Worm (Caenorhabditis elegans) whole organism, L4 larva: ENCODE results near the gene Y73B6BL.22.

Experiments
- jun-1 ChIP-seq: fragments of 150-350 bp; optimal IDR thresholded peaks from 2 replicates; lab custom pipeline; 2014; ENCODE audit warnings: missing biosample characterization, missing genetic modification reagents, missing genetic modification characterization
- nhr-237 ChIP-seq: sonication (generic microtip); optimal IDR thresholded peaks from 2 replicates; lab custom pipeline; 2017; ENCODE audit warnings: missing biosample characterization, missing genetic modification characterization
- snpc-4 ChIP-seq: fragments of 150-350 bp; optimal IDR thresholded peaks from 2 replicates; lab custom pipeline; 2014; ENCODE audit warnings: missing biosample characterization, missing genetic modification characterization
- tag-97 ChIP-seq: fragments of 200-800 bp; sonication (Bioruptor generic); IDR thresholded peaks from 2 replicates; pipeline ENCODE4 v1.3.6; 2022; ENCODE audit warnings: missing genetic modification characterization, missing compliant biosample characterization
- tra-1 ChIP-seq: fragments of 200-800 bp; sonication (Bioruptor generic); IDR thresholded peaks from 2 replicates; pipeline ENCODE4 v1.3.6; 2022; ENCODE audit warnings: missing genetic modification reagents, missing genetic modification characterization, missing compliant biosample characterization
- unc-62 ChIP-seq, 3 experiments: fragments of 150-350 bp in 1 of 3; sonication (generic microtip); optimal IDR thresholded peaks in 2 of 3; peaks in 1 of 3; 1 replicate in 1 of 3; 2 replicates in 2 of 3; lab custom pipeline; 2014 to 2017; ENCODE audit warnings: missing biosample characterization in 3 of 3, missing genetic modification characterization in 3 of 3, missing genetic modification reagents in 3 of 3, missing genotype in 1 of 3
- ztf-7 ChIP-seq: fragments of 150-350 bp; optimal IDR thresholded peaks from 2 replicates; lab custom pipeline; 2014; ENCODE audit warnings: missing biosample characterization, missing genetic modification characterization

- TF ChIP-seq nhr-237, result no peak
- no peak for TF ChIP-seq tag-97 (GFP tag; lab: Robert Waterston, UW)
- TF ChIP-seq snpc-4 (tag; lab: Kevin White, UChicago), result no peak
- TF ChIP-seq unc-62 (GFP tag; optimal IDR thresholded peaks at IDR 0.05 in 1 of 2; lab: Kevin White, UChicago), result no peak
- no peak for TF ChIP-seq unc-62 (tag; optimal IDR thresholded peaks at IDR 0.05; lab: Kevin White, UChicago)
- TF ChIP-seq ztf-7 (tag; lab: Kevin White, UChicago), result no peak
- no peak for TF ChIP-seq jun-1 (tag; lab: Kevin White, UChicago)
- TF ChIP-seq tra-1 (GFP tag; lab: Robert Waterston, UW), result no peak
Observed at ce11 chrIV:6426089-6426715, 9.7 kb upstream of the Y73B6BL.22 start, which contains the start of gene acp-6.
